Fruit fly (Drosophila melanogaster): ENCODE data around the gene CtIP.
A peak's percentile ranks its signal among the peaks of the same experiment; 100 is the strongest.

The CtIP gene

DNA sequence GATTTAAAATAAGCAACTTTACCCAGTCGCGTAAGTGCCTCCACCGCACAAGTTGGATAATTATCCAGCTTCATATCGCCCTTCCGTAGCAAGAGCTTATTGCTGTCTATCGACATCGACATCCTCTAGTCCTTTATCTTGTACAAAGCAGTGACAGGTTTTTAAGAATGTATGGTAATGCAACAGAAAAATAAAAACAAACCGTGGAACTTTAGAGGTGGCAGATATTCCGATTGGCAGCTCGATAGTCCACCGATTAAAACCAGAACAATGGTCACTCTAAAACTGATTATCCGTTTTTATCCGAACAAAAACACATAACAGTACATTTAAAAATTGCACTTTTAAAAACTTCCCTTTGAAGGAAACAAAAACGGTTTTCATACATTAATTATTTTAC lies 8.6 kb upstream of the CtIP start, which contains the start of gene CG5274 (continued):
- peak; percentile 17 for TF ChIP-seq CG12659 (GFP tag; optimal IDR thresholded peaks at IDR 0.05)

DNA sequence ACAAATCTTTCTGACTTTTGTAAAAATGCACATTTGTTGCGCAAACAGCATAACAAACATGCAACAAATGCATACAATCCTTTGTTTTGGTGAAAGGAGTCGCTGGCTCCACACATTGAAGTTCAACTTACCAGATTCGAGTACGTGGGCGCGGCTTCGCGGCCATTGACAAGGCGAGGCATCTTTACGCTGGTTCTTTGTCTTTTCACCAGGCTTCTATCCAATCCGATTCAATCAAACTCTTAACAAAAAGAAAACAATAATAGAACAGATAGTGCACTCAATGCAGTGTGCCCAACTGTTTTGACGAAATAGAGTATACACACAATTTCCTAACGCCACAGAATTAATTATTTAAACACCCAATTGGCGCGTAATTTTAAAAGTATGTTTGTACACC lies 5.9 kb upstream of the CtIP start, which contains the start of gene CG5262:
Gene CG5262 (minus strand): TSS at position 294 of the 400 bp plus-strand sequence.
- TF ChIP-seq onecut (GFP tag; IDR thresholded peaks at IDR 0.05) (no peak), Stat92E (GFP tag; optimal IDR thresholded peaks at IDR 0.05) (peak in 1 of 3 experiments; percentile 22), bbx (GFP tag; IDR thresholded peaks at IDR 0.05; ENCODE audit: partially characterized antibody) (peak; percentile 37), MESR4 (GFP tag; optimal IDR thresholded peaks at IDR 0.05) (peak; percentile 67), ac (GFP tag; optimal IDR thresholded peaks at IDR 0.05) (no peak), sqz (GFP tag; optimal IDR thresholded peaks at IDR 0.05) (no peak), row (GFP tag; IDR thresholded peaks at IDR 0.05) (0 out of 3 replicates have a peak, but pooled peaks have one; percentile 16), Scr (GFP tag; IDR thresholded peaks at IDR 0.05; ENCODE audit: partially characterized antibody) (peak; percentile 28; the same call in 1 of the 2 replicates), CG14710 (tag; optimal IDR thresholded peaks at IDR 0.05) (peak; percentile 31), D19B (GFP tag; optimal IDR thresholded peaks at IDR 0.05) (no peak), Optix (GFP tag; IDR thresholded peaks at IDR 0.05) (no peak), CG4707 (GFP tag; optimal IDR thresholded peaks at IDR 0.05) (no peak), zen (tag; optimal IDR thresholded peaks at IDR 0.05) (peak; percentile 19), sens (GFP tag) (no peak), Neu2 (GFP tag; optimal IDR thresholded peaks at IDR 0.05; ENCODE audit: borderline replicate concordance) (no peak), dm (GFP tag; optimal IDR thresholded peaks at IDR 0.05) (no peak), gcm2 (GFP tag; optimal IDR thresholded peaks at IDR 0.05) (no peak), Xrp1 (GFP tag; IDR thresholded peaks at IDR 0.05) (no peak), Dp (GFP tag; optimal IDR thresholded peaks at IDR 0.05) (peak; percentile 90), CG13287 (GFP tag; IDR thresholded peaks at IDR 0.05; ENCODE audit: partially characterized antibody) (peak; percentile 45; the same call in 1 of the 2 replicates), CG17186 (GFP tag; optimal IDR thresholded peaks at IDR 0.05) (peak; percentile 21), stwl (tag; optimal IDR thresholded peaks at IDR 0.05) (peak; percentile 79), MBD-R2 (GFP tag; IDR thresholded peaks at IDR 0.05) (peak; percentile 64), Nf-YB (GFP tag; optimal IDR thresholded peaks at IDR 0.05) (peak; percentile 64), nerfin-2 (GFP tag; IDR thresholded peaks at IDR 0.05; ENCODE audit: partially characterized antibody) (no peak), BEAF-32 (GFP tag; optimal IDR thresholded peaks at IDR 0.05) (peak; percentile 39), Dref (GFP tag; IDR thresholded peaks at IDR 0.05) (peak; percentile 43; the same call in 1 of the 2 replicates), zf30C (GFP tag; optimal IDR thresholded peaks at IDR 0.05) (no peak), nom (GFP tag; optimal IDR thresholded peaks at IDR 0.05) (peak; percentile 60), CG4617 (GFP tag; optimal IDR thresholded peaks at IDR 0.05; ENCODE audit: borderline replicate concordance) (peak; percentile 83), CG9797 (GFP tag; optimal IDR thresholded peaks at IDR 0.05) (peak; percentile 75), crp (GFP tag; optimal IDR thresholded peaks at IDR 0.05) (peak in 1 of 2 experiments; percentile 69), vvl (GFP tag; IDR thresholded peaks at IDR 0.05) (peak; percentile 76), sna (GFP tag; IDR thresholded peaks at IDR 0.05; ENCODE audit: partially characterized antibody) (0 out of 2 replicates have a peak, but pooled peaks have one; percentile 15), phol (tag; optimal IDR thresholded peaks at IDR 0.05) (no peak), Sry-δ (GFP tag; optimal IDR thresholded peaks at IDR 0.05) (peak; percentile 57), kah (GFP tag; optimal IDR thresholded peaks at IDR 0.05) (no peak), E2f1 (GFP tag; IDR thresholded peaks at IDR 0.05) (no peak), Med (GFP tag) (peak; percentile 9), CG4404 (GFP tag; IDR thresholded peaks at IDR 0.05) (no peak), gsb-n (tag; optimal IDR thresholded peaks at IDR 0.05) (no peak), E2f2 (GFP tag; IDR thresholded peaks at IDR 0.05) (peak; percentile 92), HmgZ (tag; optimal IDR thresholded peaks at IDR 0.05) (peak; percentile 47), hbn (GFP tag; IDR thresholded peaks at IDR 0.05; ENCODE audit: partially characterized antibody) (peak; percentile 15; the same call in 1 of the 2 replicates), Usf (GFP tag; optimal IDR thresholded peaks at IDR 0.05) (no peak), YL-1 (GFP tag; optimal IDR thresholded peaks at IDR 0.05) (peak; percentile 56)
